Worm (Caenorhabditis elegans): ENCODE data around the gene Y58A7A.5.

DNA sequence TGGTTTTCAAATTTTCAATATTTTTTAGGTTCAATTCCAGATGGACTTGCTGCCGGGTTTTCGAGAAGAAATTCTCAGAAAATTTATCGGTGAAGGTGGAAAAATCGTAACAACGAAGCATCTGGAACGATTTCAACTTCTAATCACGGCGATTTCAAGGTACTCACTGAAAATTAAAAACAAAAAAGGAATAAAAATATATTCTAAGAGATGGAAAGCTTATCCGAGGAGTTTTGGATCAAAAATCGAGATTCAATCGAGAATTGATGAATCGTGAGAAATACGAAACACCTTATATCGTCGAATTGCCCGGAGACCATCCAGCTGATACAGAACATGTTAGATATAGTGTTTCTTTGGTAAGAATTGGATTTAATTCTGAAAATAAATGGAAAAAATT lies 34.5 kb downstream of the Y58A7A.5 start, which contains the start of gene K11D12.12:
- TF ChIP-seq ceh-83 (GFP tag; optimal IDR thresholded peaks at IDR 0.05) (no peak), ceh-43 (GFP tag; optimal IDR thresholded peaks at IDR 0.05) (no peak), ztf-11 (tag; optimal IDR thresholded peaks at IDR 0.05) (no peak), lin-13 (tag; optimal IDR thresholded peaks at IDR 0.05) (no peak), blmp-1 (tag; optimal IDR thresholded peaks at IDR 0.05) (no peak), elt-1 (tag; optimal IDR thresholded peaks at IDR 0.05; ENCODE audit: borderline replicate concordance, insufficient read depth) (no peak)

Measured in whole organism, mixed stage, embryonic.